Worm (Caenorhabditis elegans) whole organism, L4 larva: ENCODE data around the gene Y55H10A.2.

Source experiments
- D1046.2 ChIP-seq: fragments of 200-800 bp; sonication (Bioruptor generic); IDR thresholded peaks from 2 replicates; pipeline ENCODE4 v1.3.6; 2022; ENCODE audit warnings: missing genetic modification characterization, missing compliant biosample characterization
- F37D6.2 ChIP-seq: sonication (generic microtip); optimal IDR thresholded peaks from 2 replicates; lab custom pipeline; 2016; ENCODE audit warnings: mild to moderate bottlenecking, missing genetic modification characterization, missing compliant biosample characterization
- F44E2.7 ChIP-seq: fragments of 200-800 bp; sonication (Bioruptor generic); IDR thresholded peaks from 2 replicates; pipeline ENCODE4 v2.1.2; 2022; ENCODE audit warnings: missing genetic modification characterization, missing compliant biosample characterization
- T26A8.4 ChIP-seq: fragments of 200-800 bp; sonication (Bioruptor generic); IDR thresholded peaks from 2 replicates; pipeline ENCODE4 v1.3.6; 2022; ENCODE audit warnings: missing genetic modification characterization, missing compliant biosample characterization
- ZK546.5 ChIP-seq, 2 experiments: sonication (generic microtip); optimal IDR thresholded peaks; 2 replicates each; lab custom pipeline; 2017; ENCODE audit warnings: missing biosample characterization in 2 of 2, missing genetic modification characterization in 2 of 2
- aha-1 ChIP-seq: fragments of 150-350 bp; peaks from one replicate; lab custom pipeline; 2014; ENCODE audit warnings: missing biosample characterization, missing genetic modification characterization
- ama-1 ChIP-seq: fragments of 150-350 bp; optimal IDR thresholded peaks from 2 replicates; lab custom pipeline; 2014; ENCODE audit warnings: inconsistent platforms, mixed read lengths
- ceh-20 ChIP-seq: fragments of 200-800 bp; sonication (Bioruptor generic); IDR thresholded peaks from 2 replicates; pipeline ENCODE4 v1.3.6; 2022; ENCODE audit warnings: missing genetic modification reagents, missing genetic modification characterization, missing compliant biosample characterization
- ceh-44 ChIP-seq: fragments of 200-800 bp; sonication (Bioruptor generic); IDR thresholded peaks from 2 replicates; pipeline ENCODE4 v1.3.6; 2022; ENCODE audit warnings: missing genetic modification reagents, missing genetic modification characterization, missing compliant biosample characterization
- ceh-82 ChIP-seq: sonication (generic microtip); optimal IDR thresholded peaks from 2 replicates; lab custom pipeline; 2017; ENCODE audit warnings: missing biosample characterization, missing genetic modification characterization
- ctbp-1 ChIP-seq: fragments of 200-800 bp; sonication (Bioruptor generic); IDR thresholded peaks from 2 replicates; pipeline ENCODE4 v1.3.6; 2022; ENCODE audit warnings: missing genetic modification reagents, missing genetic modification characterization, missing compliant biosample characterization
- daf-16 ChIP-seq, 3 experiments: sonication (generic microtip); optimal IDR thresholded peaks; 2 replicates each; lab custom pipeline; 2016 to 2017; ENCODE audit warnings: missing genetic modification characterization in 3 of 3, missing genetic modification reagents in 3 of 3, mild to moderate bottlenecking in 2 of 3, missing compliant biosample characterization in 2 of 3, missing biosample characterization in 1 of 3, moderate library complexity in 1 of 3
- daf-19 ChIP-seq: fragments of 200-800 bp; sonication (Bioruptor generic); conservative IDR thresholded peaks from 2 replicates; pipeline ENCODE4 v1.3.6; 2022; ENCODE audit warnings: missing genetic modification characterization, missing compliant biosample characterization
- dmd-6 ChIP-seq: fragments of 200-800 bp; sonication (Bioruptor generic); IDR thresholded peaks from 2 replicates; pipeline ENCODE4 v1.3.6; 2022; ENCODE audit warnings: missing genetic modification reagents, missing genetic modification characterization, missing compliant biosample characterization
- dpl-1 ChIP-seq: fragments of 150-350 bp; optimal IDR thresholded peaks from 2 replicates; lab custom pipeline; 2014; ENCODE audit warnings: missing biosample characterization, missing genetic modification reagents, missing genetic modification characterization
- duxl-1 ChIP-seq: sonication (generic microtip); optimal IDR thresholded peaks from 2 replicates; lab custom pipeline; 2016; ENCODE audit warnings: mild to moderate bottlenecking, missing genetic modification characterization, moderate library complexity, missing compliant biosample characterization; ENCODE audit not compliant: poor library complexity
- dve-1 ChIP-seq: sonication (generic microtip); optimal IDR thresholded peaks from 2 replicates; lab custom pipeline; 2017; ENCODE audit warnings: antibody characterized with exemption, mild to moderate bottlenecking, missing genetic modification characterization, missing compliant biosample characterization; ENCODE audit not compliant: insufficient read depth
- egl-43 ChIP-seq: fragments of 200-800 bp; sonication (Bioruptor generic); IDR thresholded peaks from 2 replicates; pipeline ENCODE4 v1.3.6; 2022; ENCODE audit warnings: missing genetic modification reagents, missing genetic modification characterization, missing compliant biosample characterization
- fkh-10 ChIP-seq: fragments of 150-350 bp; optimal IDR thresholded peaks from 2 replicates; lab custom pipeline; 2014; ENCODE audit warnings: missing biosample characterization, missing genetic modification reagents, missing genetic modification characterization
- gei-8 ChIP-seq: fragments of 200-800 bp; sonication (Bioruptor generic); optimal IDR thresholded peaks from 2 replicates; lab custom pipeline; 2018; ENCODE audit warnings: mild to moderate bottlenecking, missing genetic modification characterization, missing compliant biosample characterization
- hif-1 ChIP-seq, 2 experiments: sonication (generic microtip); optimal IDR thresholded peaks; 2 replicates each; lab custom pipeline; 2016 to 2017; ENCODE audit warnings: missing compliant biosample characterization in 2 of 2, missing genetic modification characterization in 2 of 2, missing genetic modification reagents in 2 of 2, missing genotype in 2 of 2, mild to moderate bottlenecking in 1 of 2
- hlh-11 ChIP-seq: fragments of 200-800 bp; sonication (Bioruptor generic); optimal IDR thresholded peaks from 2 replicates; lab custom pipeline; 2018; ENCODE audit warnings: mild to moderate bottlenecking, missing genetic modification characterization, missing compliant biosample characterization
- hlh-30 ChIP-seq: sonication (generic microtip); optimal IDR thresholded peaks from 2 replicates; lab custom pipeline; 2017; ENCODE audit warnings: antibody characterized with exemption, mild to moderate bottlenecking, missing genetic modification characterization, missing compliant biosample characterization; ENCODE audit not compliant: insufficient read depth
- hmg-1.1 ChIP-seq: fragments of 200-800 bp; sonication (Bioruptor generic); IDR thresholded peaks from 2 replicates; pipeline ENCODE4 v1.3.6; 2022; ENCODE audit warnings: missing genetic modification reagents, missing genetic modification characterization, missing compliant biosample characterization
- lin-1 ChIP-seq: fragments of 200-800 bp; sonication (Bioruptor generic); IDR thresholded peaks from 2 replicates; pipeline ENCODE4 v1.3.6; 2022; ENCODE audit warnings: missing genetic modification reagents, missing genetic modification characterization, missing compliant biosample characterization
- lin-13 ChIP-seq: fragments of 150-350 bp; optimal IDR thresholded peaks from 2 replicates; lab custom pipeline; 2014; ENCODE audit warnings: missing biosample characterization, missing genetic modification reagents, missing genetic modification characterization
- lin-15B ChIP-seq: fragments of 150-350 bp; sonication (generic microtip); optimal IDR thresholded peaks from 3 replicates; lab custom pipeline; 2014; ENCODE audit warnings: missing biosample characterization, missing genetic modification characterization
- lin-38 ChIP-seq: fragments of 200-800 bp; sonication (Bioruptor generic); IDR thresholded peaks from 2 replicates; pipeline ENCODE4 v1.3.6; 2022; ENCODE audit warnings: missing genetic modification reagents, missing genetic modification characterization, missing compliant biosample characterization
- lsy-2 ChIP-seq, 2 experiments: fragments of 150-350 bp in 1 of 2; sonication (generic microtip) in 1 of 2; optimal IDR thresholded peaks; 2 replicates each; lab custom pipeline; 2014 to 2017; ENCODE audit warnings: missing biosample characterization in 2 of 2, missing genetic modification characterization in 2 of 2
- madf-5 ChIP-seq, 2 experiments: fragments of 200-800 bp; sonication (Bioruptor generic); IDR thresholded peaks; 2 replicates each; pipeline ENCODE4 v1.3.6; 2022; ENCODE audit warnings: missing compliant biosample characterization in 2 of 2, missing genetic modification characterization in 2 of 2
- mdl-1 ChIP-seq, 2 experiments: fragments of 150-350 bp in 1 of 2; sonication (generic microtip) in 1 of 2; optimal IDR thresholded peaks; 2 replicates each; lab custom pipeline; 2014 to 2017; ENCODE audit warnings: missing biosample characterization in 2 of 2, missing genetic modification characterization in 2 of 2
- mep-1 ChIP-seq: fragments of 150-350 bp; sonication (generic microtip); optimal IDR thresholded peaks from 3 replicates; lab custom pipeline; 2014; ENCODE audit warnings: missing biosample characterization, missing genetic modification characterization
- mes-2 ChIP-seq: sonication (generic microtip); optimal IDR thresholded peaks from 2 replicates; lab custom pipeline; 2016; ENCODE audit warnings: missing genotype, mild to moderate bottlenecking, missing genetic modification characterization, missing compliant biosample characterization; ENCODE audit not compliant: poor library complexity, severe bottlenecking
- mxl-3 ChIP-seq: fragments of 200-800 bp; sonication (Bioruptor generic); optimal IDR thresholded peaks from 2 replicates; lab custom pipeline; 2018; ENCODE audit warnings: mild to moderate bottlenecking, missing genetic modification characterization, missing compliant biosample characterization
- nhr-10 ChIP-seq: fragments of 150-350 bp; optimal IDR thresholded peaks from 2 replicates; lab custom pipeline; 2014; ENCODE audit warnings: missing biosample characterization, missing genetic modification characterization
- nhr-102 ChIP-seq: sonication (generic microtip); optimal IDR thresholded peaks from 2 replicates; lab custom pipeline; 2016; ENCODE audit warnings: mild to moderate bottlenecking, missing genetic modification characterization, moderate library complexity, missing compliant biosample characterization
- nhr-25 ChIP-seq: sonication (generic microtip); optimal IDR thresholded peaks from 2 replicates; lab custom pipeline; 2017; ENCODE audit warnings: missing genetic modification characterization, mild to moderate bottlenecking, missing compliant biosample characterization, antibody characterized with exemption, moderate library complexity, borderline replicate concordance; ENCODE audit not compliant: insufficient read depth
- nhr-28 ChIP-seq: fragments of 150-350 bp; optimal IDR thresholded peaks from 2 replicates; lab custom pipeline; 2014; ENCODE audit warnings: missing biosample characterization, missing genetic modification characterization
- nhr-42 ChIP-seq: fragments of 200-800 bp; sonication (Bioruptor generic); IDR thresholded peaks from 2 replicates; pipeline ENCODE4 v1.3.6; 2022; ENCODE audit warnings: missing genetic modification characterization, missing compliant biosample characterization
- nhr-6 ChIP-seq: fragments of 150-350 bp; optimal IDR thresholded peaks from 2 replicates; lab custom pipeline; 2014; ENCODE audit warnings: missing biosample characterization, missing genetic modification characterization
- php-3 ChIP-seq: fragments of 200-800 bp; sonication (Bioruptor generic); IDR thresholded peaks from 2 replicates; pipeline ENCODE4 v1.3.6; 2022; ENCODE audit warnings: missing genetic modification reagents, missing genetic modification characterization, missing compliant biosample characterization
- rbr-2 ChIP-seq: sonication (generic microtip); optimal IDR thresholded peaks from 2 replicates; lab custom pipeline; 2016; ENCODE audit warnings: missing genotype, missing genetic modification characterization, missing compliant biosample characterization
- snpc-4 ChIP-seq: fragments of 150-350 bp; optimal IDR thresholded peaks from 2 replicates; lab custom pipeline; 2014; ENCODE audit warnings: missing biosample characterization, missing genetic modification characterization
- spr-1 ChIP-seq: sonication (generic microtip); optimal IDR thresholded peaks from 2 replicates; lab custom pipeline; 2016; ENCODE audit warnings: mild to moderate bottlenecking, missing genetic modification characterization, missing compliant biosample characterization
- unc-130 ChIP-seq: sonication (generic microtip); optimal IDR thresholded peaks from 2 replicates; lab custom pipeline; 2016; ENCODE audit warnings: missing genetic modification reagents, missing genetic modification characterization, missing compliant biosample characterization
- vab-7 ChIP-seq: fragments of 200-800 bp; sonication (Bioruptor generic); IDR thresholded peaks from 2 replicates; pipeline ENCODE4 v1.3.6; 2022; ENCODE audit warnings: missing genetic modification reagents, missing genetic modification characterization, missing compliant biosample characterization
- zag-1 ChIP-seq: fragments of 150-350 bp; optimal IDR thresholded peaks from 2 replicates; lab custom pipeline; 2014; ENCODE audit warnings: missing biosample characterization, missing genetic modification characterization
- zfp-2 ChIP-seq: sonication (generic microtip); optimal IDR thresholded peaks from 2 replicates; lab custom pipeline; 2016; ENCODE audit warnings: mild to moderate bottlenecking, missing genetic modification characterization, missing compliant biosample characterization
- zfp-3 ChIP-seq: fragments of 200-800 bp; sonication (Bioruptor generic); conservative IDR thresholded peaks from 2 replicates; pipeline ENCODE4 v1.3.6; 2022; ENCODE audit warnings: missing genetic modification reagents, missing genetic modification characterization, missing compliant biosample characterization
- zip-2 ChIP-seq: fragments of 150-350 bp; optimal IDR thresholded peaks from 2 replicates; lab custom pipeline; 2014; ENCODE audit warnings: missing biosample characterization, missing genetic modification characterization

The Y55H10A.2 gene

DNA sequence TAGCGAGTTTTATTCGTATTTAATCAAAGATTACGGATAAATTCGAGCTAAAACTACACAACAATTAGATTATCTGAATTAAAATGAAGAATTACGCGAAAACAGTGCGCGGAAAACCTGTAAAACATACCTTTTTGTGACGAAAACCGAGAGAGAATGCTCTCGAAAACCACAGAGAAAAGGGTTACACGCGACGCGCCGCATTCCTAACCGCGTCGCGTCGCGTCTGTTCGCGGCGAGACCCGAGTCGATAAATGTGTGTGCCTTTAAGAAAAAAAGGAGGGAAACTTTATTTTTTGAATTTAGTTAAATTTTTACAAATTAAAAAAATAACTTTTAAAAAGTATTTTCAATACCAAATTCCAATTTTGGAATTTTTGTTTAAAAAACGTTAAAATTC is 24.6 kb upstream of the Y55H10A.2 start, which contains the start of gene hrpa-1:
Gene hrpa-1, minus strand, starts transcription at position 192 of the 400 bp plus-strand sequence.
- TF ChIP-seq lin-1 (GFP tag; lab: Robert Waterston, UW) = no peak
- TF ChIP-seq gei-8 (GFP tag; lab: Kevin White, UChicago) = no peak
- no peak for TF ChIP-seq D1046.2 (GFP tag; lab: Robert Waterston, UW)
- peak in 1 of 2 experiments; percentile 64 for TF ChIP-seq mdl-1 (tag; optimal IDR thresholded peaks at IDR 0.05; lab: Kevin White, UChicago)
- no peak for TF ChIP-seq egl-43 (GFP tag; lab: Robert Waterston, UW)
- peak; percentile 26 for TF ChIP-seq unc-130 (GFP tag; lab: Kevin White, UChicago)
- peak; percentile 76 for TF ChIP-seq rbr-2 (tag; lab: Kevin White, UChicago)
- peak in 1 of 2 experiments; percentile 39 for TF ChIP-seq ZK546.5 (tag; optimal IDR thresholded peaks at IDR 0.05; lab: Kevin White, UChicago)
- peak; percentile 63 for TF ChIP-seq hlh-11 (tag; lab: Kevin White, UChicago)
- TF ChIP-seq fkh-10 = peak; percentile 63
- TF ChIP-seq madf-5 (GFP tag; IDR thresholded peaks at IDR 0.05; lab: Robert Waterston, UW) = no peak
- TF ChIP-seq lin-15B (tag; lab: Kevin White, UChicago) = no peak
- TF ChIP-seq lsy-2 (tag; optimal IDR thresholded peaks at IDR 0.05; lab: Kevin White, UChicago) = peak; percentile 40 to 95
- peak; percentile 71 for TF ChIP-seq hmg-1.1 (GFP tag; lab: Robert Waterston, UW)
- TF ChIP-seq nhr-25 (tag; lab: Kevin White, UChicago) = no peak
- peak; percentile 83 for TF ChIP-seq lin-13 (GFP tag; lab: Kevin White, UChicago)
- peak; percentile 39 for TF ChIP-seq snpc-4 (tag; lab: Kevin White, UChicago)
- peak; percentile 67 for TF ChIP-seq zip-2
- TF ChIP-seq aha-1 (tag; lab: Kevin White, UChicago) = peak; percentile 69
- TF ChIP-seq ctbp-1 (GFP tag; lab: Robert Waterston, UW) = no peak
- peak; percentile 24 for TF ChIP-seq T26A8.4 (GFP tag; lab: Robert Waterston, UW)
- peak; percentile 98 for TF ChIP-seq dpl-1 (GFP tag; lab: Kevin White, UChicago)
- TF ChIP-seq daf-16 (GFP tag; optimal IDR thresholded peaks at IDR 0.05; lab: Kevin White, UChicago) = peak in 1 of 2 experiments; percentile 14
- peak; percentile 50 for TF ChIP-seq daf-16 (tag; optimal IDR thresholded peaks at IDR 0.05; lab: Kevin White, UChicago)
- no peak for TF ChIP-seq ceh-44 (GFP tag; lab: Robert Waterston, UW)
- TF ChIP-seq nhr-42 (GFP tag; lab: Robert Waterston, UW) = no peak
- TF ChIP-seq duxl-1 = peak; percentile 20
- peak; percentile 27; the same call in 1 of the 2 replicates for TF ChIP-seq dmd-6
- TF ChIP-seq php-3 (GFP tag; lab: Robert Waterston, UW) = no peak
- peak; percentile 87 for TF ChIP-seq mep-1 (tag; lab: Kevin White, UChicago)
- TF ChIP-seq vab-7 (GFP tag; lab: Robert Waterston, UW) = 0 out of 2 replicates have a peak, but pooled peaks have one; percentile 8
- TF ChIP-seq hlh-30 (tag; lab: Kevin White, UChicago) = peak; percentile 87
- TF ChIP-seq daf-19 (GFP tag; lab: Robert Waterston, UW) = no peak
- TF ChIP-seq nhr-6 (tag; lab: Kevin White, UChicago) = peak; percentile 45
- no peak for TF ChIP-seq mxl-3 (GFP tag; lab: Kevin White, UChicago)
- TF ChIP-seq nhr-28 (tag; lab: Kevin White, UChicago) = peak; percentile 45
- peak in 1 of 2 experiments; percentile 64 for TF ChIP-seq hif-1 (tag; optimal IDR thresholded peaks at IDR 0.05; lab: Kevin White, UChicago)
- TF ChIP-seq ceh-20 (GFP tag; lab: Robert Waterston, UW) = peak; percentile 66; the same call in 1 of the 2 replicates
- TF ChIP-seq mes-2 = peak; percentile 88
- no peak for TF ChIP-seq nhr-10 (tag; lab: Kevin White, UChicago)
- TF ChIP-seq ceh-82 (tag; lab: Kevin White, UChicago) = no peak
- TF ChIP-seq zfp-3 (GFP tag; lab: Robert Waterston, UW) = peak; percentile 65; the same call in 1 of the 2 replicates
- peak; percentile 83 for TF ChIP-seq lin-38 (GFP tag; lab: Robert Waterston, UW)
- TF ChIP-seq F44E2.7 (GFP tag; lab: Robert Waterston, UW) = no peak
- peak; percentile 94 for TF ChIP-seq ama-1 (lab: Kevin White, UChicago)
- TF ChIP-seq zag-1 (tag; lab: Kevin White, UChicago) = no peak
- peak; percentile 60 for TF ChIP-seq F37D6.2 (tag; lab: Kevin White, UChicago)
- peak; percentile 61 for TF ChIP-seq nhr-102 (tag; lab: Kevin White, UChicago)
- peak; percentile 85 for TF ChIP-seq dve-1 (tag; lab: Kevin White, UChicago)
- peak; percentile 61 for TF ChIP-seq spr-1 (tag; lab: Kevin White, UChicago)
- no peak for TF ChIP-seq zfp-2 (tag; lab: Kevin White, UChicago)
